Fruit fly (Drosophila melanogaster): ENCODE data around the gene SP1029.

dm6 chr3R:29238623-29239022 is 11.6 kb downstream of the SP1029 start, which contains the start of gene CG11951:
- no peak for TF ChIP-seq Ets98B (GFP tag; IDR thresholded peaks at IDR 0.05)
- TF ChIP-seq CG13204 (GFP tag; optimal IDR thresholded peaks at IDR 0.05), result no peak
- no peak for TF ChIP-seq D1 (tag; optimal IDR thresholded peaks at IDR 0.05)
- no peak for TF ChIP-seq CG34367 (tag; optimal IDR thresholded peaks at IDR 0.05)
- no peak for TF ChIP-seq Pif1B (GFP tag; optimal IDR thresholded peaks at IDR 0.05)
